Fruit fly (Drosophila melanogaster): ENCODE measurements around the gene vap.

vap gene

dm6 chrX:16005551-16006197 lies at the start of gene vap, which contains the start of gene CG12698:
Gene vap, minus strand, starts transcription at chrX:16005812.
Gene CG12698, plus strand, starts transcription at chrX:16006147.
- TF ChIP-seq sv (GFP tag; optimal IDR thresholded peaks at IDR 0.05) (no peak), HLH106 (tag; optimal IDR thresholded peaks at IDR 0.05) (no peak), Hr78 (GFP tag; optimal IDR thresholded peaks at IDR 0.05) (no peak), pan (optimal IDR thresholded peaks at IDR 0.05) (no peak), dl (GFP tag; optimal IDR thresholded peaks at IDR 0.05; ENCODE audit: insufficient read depth in 1 of 2, partially characterized antibody in 2 of 2) (no peak), woc (GFP tag; optimal IDR thresholded peaks at IDR 0.05) (no peak), fru (GFP tag; optimal IDR thresholded peaks at IDR 0.05) (peak; percentile 22), brk (GFP tag; optimal IDR thresholded peaks at IDR 0.05) (no peak), Sp1 (GFP tag; optimal IDR thresholded peaks at IDR 0.05) (no peak), Vsx2 (GFP tag; optimal IDR thresholded peaks at IDR 0.05; ENCODE audit: partially characterized antibody) (peak; percentile 35), usp (GFP tag; optimal IDR thresholded peaks at IDR 0.05) (no peak), dsf (GFP tag; optimal IDR thresholded peaks at IDR 0.05; ENCODE audit: borderline replicate concordance) (no peak), Dfd (GFP tag; optimal IDR thresholded peaks at IDR 0.05) (no peak), Dif (GFP tag; optimal IDR thresholded peaks at IDR 0.05; ENCODE audit: partially characterized antibody) (no peak), rgr (GFP tag; optimal IDR thresholded peaks at IDR 0.05) (no peak)

DNA sequence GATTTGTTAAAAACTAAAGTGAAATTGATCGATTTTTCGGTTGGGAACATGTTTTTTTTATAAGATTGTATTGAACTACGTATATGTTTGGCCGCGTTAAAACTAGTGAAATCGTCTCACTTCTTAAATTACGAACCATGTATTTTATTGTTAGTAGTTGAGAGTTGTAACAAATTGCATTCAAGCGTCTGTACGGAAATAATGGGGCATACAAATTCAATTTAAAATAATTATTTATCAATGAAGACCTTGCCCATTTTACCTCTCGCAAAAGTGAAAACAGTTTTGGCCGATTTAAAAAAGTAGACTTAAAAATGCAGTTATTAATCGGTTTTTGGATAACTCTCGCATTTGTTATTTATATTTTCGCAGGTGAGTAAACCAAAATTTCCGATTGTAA lies 3.2 kb upstream of the vap start, which contains the start of gene Muc14A:
TSS of gene Muc14A (plus strand) at position 301 of the 400 bp plus-strand sequence.
- TF ChIP-seq Hr83 (GFP tag; optimal IDR thresholded peaks at IDR 0.05; ENCODE audit: poor library complexity, severe bottlenecking) (no peak), GATAd (GFP tag; optimal IDR thresholded peaks at IDR 0.05) (no peak), Jra (GFP tag; optimal IDR thresholded peaks at IDR 0.05) (no peak)

- no peak for TF ChIP-seq usp (GFP tag; optimal IDR thresholded peaks at IDR 0.05)
- TF ChIP-seq OdsH (GFP tag; optimal IDR thresholded peaks at IDR 0.05): peak; percentile 5
- TF ChIP-seq GATAd (GFP tag; optimal IDR thresholded peaks at IDR 0.05): no peak
These were observed 546 bp downstream of the vap start for dm6 chrX:16005066-16005465.

dm6 chrX:15996831-15997230 lies 8.8 kb downstream of the vap start, which contains the start of gene CG8939:
Gene CG8939, plus strand, starts transcription at chrX:15997016.
- no peak for TF ChIP-seq Hr83 (GFP tag; optimal IDR thresholded peaks at IDR 0.05; ENCODE audit: poor library complexity, severe bottlenecking)
- TF ChIP-seq CrebA (GFP tag; optimal IDR thresholded peaks at IDR 0.05; ENCODE audit: borderline replicate concordance): no peak
- peak; percentile 54 for TF ChIP-seq Myc (optimal IDR thresholded peaks at IDR 0.05)
- no peak for TF ChIP-seq dsf (GFP tag; optimal IDR thresholded peaks at IDR 0.05; ENCODE audit: borderline replicate concordance)

DNA sequence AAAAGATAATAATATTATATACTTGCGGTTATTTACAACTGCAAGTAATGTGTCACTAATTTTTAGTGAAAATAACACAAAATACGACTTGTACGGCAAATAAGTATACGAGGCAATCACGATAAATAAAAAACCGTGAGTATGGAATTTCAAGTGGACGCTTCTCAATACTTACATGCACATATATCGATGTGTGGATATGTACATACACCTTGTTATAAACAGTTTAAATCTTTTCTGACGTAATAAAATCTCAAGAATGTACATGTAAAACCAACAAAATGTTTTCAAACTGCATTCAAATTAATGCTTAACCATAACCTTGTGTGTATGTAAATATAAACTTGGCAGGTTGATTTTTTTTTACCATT lies 13.1 kb downstream of the vap start:
- no peak for TF ChIP-seq Sp1 (GFP tag; optimal IDR thresholded peaks at IDR 0.05)
- TF ChIP-seq Mio (GFP tag; optimal IDR thresholded peaks at IDR 0.05): no peak
- no peak for TF ChIP-seq dl (GFP tag; optimal IDR thresholded peaks at IDR 0.05; ENCODE audit: insufficient read depth in 1 of 2, partially characterized antibody in 2 of 2)
- TF ChIP-seq Dif (GFP tag; optimal IDR thresholded peaks at IDR 0.05; ENCODE audit: partially characterized antibody): no peak

- TF ChIP-seq Jra (GFP tag; optimal IDR thresholded peaks at IDR 0.05): no peak
- no peak for TF ChIP-seq Hr83 (GFP tag; optimal IDR thresholded peaks at IDR 0.05; ENCODE audit: poor library complexity, severe bottlenecking)
- TF ChIP-seq HLH106 (tag; optimal IDR thresholded peaks at IDR 0.05): peak; percentile 2
- TF ChIP-seq OdsH (GFP tag; optimal IDR thresholded peaks at IDR 0.05): no peak
- TF ChIP-seq Rel (GFP tag; optimal IDR thresholded peaks at IDR 0.05): no peak
- peak; percentile 18 for TF ChIP-seq Rel (tag; optimal IDR thresholded peaks at IDR 0.05)
- TF ChIP-seq Sp1 (GFP tag; optimal IDR thresholded peaks at IDR 0.05): no peak
- no peak for TF ChIP-seq foxo (GFP tag; optimal IDR thresholded peaks at IDR 0.05)
- TF ChIP-seq woc (GFP tag; optimal IDR thresholded peaks at IDR 0.05): no peak
These were observed 13.7 kb downstream of the vap start, which contains the start of the genes CG46312, eIF5 and exd for dm6 chrX:15991618-15992526. Gene CG46312, minus strand, starts transcription at chrX:15991974. Gene eIF5, minus strand, starts transcription at chrX:15991974. Gene exd, plus strand, starts transcription at chrX:15992468.
